Fruit fly (Drosophila melanogaster): ENCODE data around the gene mldr.

- TF ChIP-seq CG12768 (GFP tag; optimal IDR thresholded peaks at IDR 0.05) (no peak), bab1 (GFP tag; optimal IDR thresholded peaks at IDR 0.05) (no peak), pad (GFP tag; optimal IDR thresholded peaks at IDR 0.05) (no peak), kay (GFP tag; ENCODE audit: borderline replicate concordance) (no peak), tj (GFP tag; optimal IDR thresholded peaks at IDR 0.05) (no peak), ovo (GFP tag; optimal IDR thresholded peaks at IDR 0.05) (no peak), CG7045 (GFP tag; optimal IDR thresholded peaks at IDR 0.05) (no peak), Mnt (GFP tag; optimal IDR thresholded peaks at IDR 0.05) (no peak)
These were observed 13.1 kb downstream of the mldr start for dm6 chrX:6304203-6304602.

All from whole organism, adult.